Fruit fly (Drosophila melanogaster): ENCODE measurements around the gene pip.

The pip gene

dm6 chr3L:19314877-19315276, 22.5 kb downstream of the pip start (continued):
- TF ChIP-seq TFAM (GFP tag; optimal IDR thresholded peaks at IDR 0.05): no peak
- no peak for TF ChIP-seq CG6254 (GFP tag; optimal IDR thresholded peaks at IDR 0.05)
- no peak for TF ChIP-seq sd (tag; optimal IDR thresholded peaks at IDR 0.05)
- TF ChIP-seq prd (optimal IDR thresholded peaks at IDR 0.05): no peak
- peak; percentile 52; the same call in 2 of the 3 replicates for TF ChIP-seq prd (GFP tag; IDR thresholded peaks at IDR 0.05)
- TF ChIP-seq maf-S (GFP tag; optimal IDR thresholded peaks at IDR 0.05): no peak
- TF ChIP-seq tx (GFP tag; optimal IDR thresholded peaks at IDR 0.05): no peak
- no peak for TF ChIP-seq Atf-2 (GFP tag; optimal IDR thresholded peaks at IDR 0.05)
- no peak for TF ChIP-seq CG16815 (GFP tag; optimal IDR thresholded peaks at IDR 0.05)
- TF ChIP-seq lab (GFP tag; optimal IDR thresholded peaks at IDR 0.05): no peak
- TF ChIP-seq Xbp1 (GFP tag; optimal IDR thresholded peaks at IDR 0.05): peak; percentile 18
- TF ChIP-seq CoRest (tag; optimal IDR thresholded peaks at IDR 0.05): no peak
- no peak for TF ChIP-seq CG30020 (tag; optimal IDR thresholded peaks at IDR 0.05)
- TF ChIP-seq CG4854 (GFP tag; optimal IDR thresholded peaks at IDR 0.05): no peak
- no peak for TF ChIP-seq gce (GFP tag; IDR thresholded peaks at IDR 0.05)
- TF ChIP-seq CG9215 (GFP tag; IDR thresholded peaks at IDR 0.05): no peak
- TF ChIP-seq CG30431 (GFP tag; optimal IDR thresholded peaks at IDR 0.05): peak; percentile 5
- TF ChIP-seq CG9609 (GFP tag; optimal IDR thresholded peaks at IDR 0.05): no peak
- TF ChIP-seq chif (GFP tag; optimal IDR thresholded peaks at IDR 0.05): peak; percentile 10 to 13
- no peak for TF ChIP-seq en (GFP tag; optimal IDR thresholded peaks at IDR 0.05)
- peak; percentile 11 for TF ChIP-seq tin (GFP tag; optimal IDR thresholded peaks at IDR 0.05)
- no peak for TF ChIP-seq grn (GFP tag; optimal IDR thresholded peaks at IDR 0.05)
- TF ChIP-seq CG12769 (tag; optimal IDR thresholded peaks at IDR 0.05): no peak
- TF ChIP-seq sna (GFP tag; IDR thresholded peaks at IDR 0.05; ENCODE audit: partially characterized antibody): no peak
- no peak for TF ChIP-seq Optix (GFP tag; IDR thresholded peaks at IDR 0.05)
- TF ChIP-seq Blimp-1 (GFP tag; optimal IDR thresholded peaks at IDR 0.05): peak; percentile 63
- no peak for TF ChIP-seq CG14014 (GFP tag; IDR thresholded peaks at IDR 0.05)
- peak; percentile 94 for TF ChIP-seq Drgx (GFP tag; IDR thresholded peaks at IDR 0.05)
- 0 out of 2 replicates have a peak, but pooled peaks have one; percentile 25 for TF ChIP-seq E2f1 (GFP tag; IDR thresholded peaks at IDR 0.05)
- no peak for TF ChIP-seq vnd (GFP tag; IDR thresholded peaks at IDR 0.05; ENCODE audit: partially characterized antibody)
- no peak for TF ChIP-seq Hr78 (GFP tag; optimal IDR thresholded peaks at IDR 0.05)
- no peak for TF ChIP-seq CG31224 (GFP tag; IDR thresholded peaks at IDR 0.05)
- 0 out of 2 replicates have a peak, but pooled peaks have one; percentile 28 for TF ChIP-seq Ada2b (GFP tag; IDR thresholded peaks at IDR 0.05)
- no peak for TF ChIP-seq Trl (optimal IDR thresholded peaks at IDR 0.05)
- TF ChIP-seq Trl (GFP tag; optimal IDR thresholded peaks at IDR 0.05): peak; percentile 6
- TF ChIP-seq seq (GFP tag; IDR thresholded peaks at IDR 0.05): no peak
- no peak for TF ChIP-seq ken (GFP tag; IDR thresholded peaks at IDR 0.05)
- no peak for TF ChIP-seq CG12391 (tag; optimal IDR thresholded peaks at IDR 0.05)
- peak; percentile 28; the same call in 1 of the 2 replicates for TF ChIP-seq lmd (GFP tag; IDR thresholded peaks at IDR 0.05)
- no peak for TF ChIP-seq Sox100B (GFP tag; optimal IDR thresholded peaks at IDR 0.05)
- TF ChIP-seq Chrac-16 (GFP tag; optimal IDR thresholded peaks at IDR 0.05): no peak
- TF ChIP-seq knrl (GFP tag; IDR thresholded peaks at IDR 0.05; ENCODE audit: partially characterized antibody): no peak
- TF ChIP-seq vfl (GFP tag; optimal IDR thresholded peaks at IDR 0.05): no peak
- TF ChIP-seq tgo (GFP tag; IDR thresholded peaks at IDR 0.05): 0 out of 3 replicates have a peak, but pooled peaks have one; percentile 25
- TF ChIP-seq CG32772 (GFP tag; IDR thresholded peaks at IDR 0.05): peak; percentile 41; the same call in 1 of the 2 replicates
- no peak for TF ChIP-seq corto (GFP tag; optimal IDR thresholded peaks at IDR 0.05)
- TF ChIP-seq nerfin-2 (GFP tag; IDR thresholded peaks at IDR 0.05; ENCODE audit: partially characterized antibody): no peak
- no peak for TF ChIP-seq CG9797 (GFP tag; optimal IDR thresholded peaks at IDR 0.05)
- TF ChIP-seq run (tag; optimal IDR thresholded peaks at IDR 0.05): no peak
- no peak for TF ChIP-seq H2.0 (GFP tag; IDR thresholded peaks at IDR 0.05)
- TF ChIP-seq ttk (GFP tag; IDR thresholded peaks at IDR 0.05): no peak
- TF ChIP-seq Pdp1 (GFP tag; optimal IDR thresholded peaks at IDR 0.05): no peak
